Worm (Caenorhabditis elegans) whole organism, young adult: Measurements from ENCODE around the gene K02E7.11.
A peak's percentile ranks its signal among the peaks of the same experiment; 100 is the strongest.
"Not testable (repeated sequence)": the region's sequence is repeated elsewhere in the genome, so short reads cannot be mapped to it uniquely, and the experiment has no call there.

Source experiments
- B0019.2 ChIP-seq: fragments of 200-800 bp; sonication (Bioruptor generic); conservative IDR thresholded peaks from 2 replicates; pipeline ENCODE4 v1.3.6; 2022; ENCODE audit warnings: missing genetic modification reagents, missing genetic modification characterization, missing compliant biosample characterization
- B0336.3 ChIP-seq: fragments of 200-800 bp; sonication (Bioruptor generic); IDR thresholded peaks from 2 replicates; pipeline ENCODE4 v1.3.6; 2022; ENCODE audit warnings: missing genetic modification characterization, missing compliant biosample characterization
- C06A6.2 ChIP-seq: fragments of 200-800 bp; sonication (Bioruptor generic); conservative IDR thresholded peaks from 2 replicates; pipeline ENCODE4 v1.3.6; 2022; ENCODE audit warnings: missing genetic modification characterization, missing compliant biosample characterization
- F23B12.7 ChIP-seq: sonication (generic microtip); optimal IDR thresholded peaks from 2 replicates; lab custom pipeline; 2017; ENCODE audit warnings: missing genetic modification characterization, mild to moderate bottlenecking, missing compliant biosample characterization, antibody characterized with exemption, moderate library complexity; ENCODE audit not compliant: insufficient read depth
- F37B4.10 ChIP-seq: fragments of 200-800 bp; sonication (Bioruptor generic); IDR thresholded peaks from 2 replicates; pipeline ENCODE4 v1.3.6; 2022; ENCODE audit warnings: missing genetic modification characterization, missing compliant biosample characterization
- K12H6.12 ChIP-seq: fragments of 200-800 bp; sonication (Bioruptor generic); optimal IDR thresholded peaks from 2 replicates; lab custom pipeline; 2018; ENCODE audit warnings: mild to moderate bottlenecking, missing genetic modification characterization, missing compliant biosample characterization
- Y53F4B.3 ChIP-seq: fragments of 200-800 bp; sonication (Bioruptor generic); IDR thresholded peaks from 2 replicates; pipeline ENCODE4 v1.3.6; 2022; ENCODE audit warnings: missing genetic modification reagents, missing genetic modification characterization, missing compliant biosample characterization
- Y56A3A.18 ChIP-seq: fragments of 200-800 bp; sonication (Bioruptor generic); IDR thresholded peaks from 2 replicates; pipeline ENCODE4 v1.3.6; 2022; ENCODE audit warnings: missing genetic modification reagents, missing genetic modification characterization, missing compliant biosample characterization
- ama-1 ChIP-seq, 3 experiments: fragments of 150-350 bp in 1 of 3; sonication (generic microtip) in 2 of 3; optimal IDR thresholded peaks; 2 replicates each; lab custom pipeline; 2014 to 2018; ENCODE audit warnings: missing biosample characterization in 2 of 3, missing genetic modification characterization in 2 of 3, missing genetic modification reagents in 2 of 3
- athp-1 ChIP-seq: sonication (generic microtip); optimal IDR thresholded peaks from 2 replicates; lab custom pipeline; 2017; ENCODE audit warnings: mild to moderate bottlenecking, missing genetic modification characterization, missing compliant biosample characterization
- attf-3 ChIP-seq: fragments of 200-800 bp; sonication (Bioruptor generic); conservative IDR thresholded peaks from 2 replicates; pipeline ENCODE4 v1.3.6; 2022; ENCODE audit warnings: missing genetic modification reagents, missing genetic modification characterization, missing compliant biosample characterization
- bed-1 ChIP-seq: fragments of 200-800 bp; sonication (Bioruptor generic); IDR thresholded peaks from 2 replicates; pipeline ENCODE4 v1.3.6; 2022; ENCODE audit warnings: missing genetic modification reagents, missing genetic modification characterization, missing compliant biosample characterization
- ceh-40 ChIP-seq: fragments of 200-800 bp; sonication (Bioruptor generic); IDR thresholded peaks from 2 replicates; pipeline ENCODE4 v1.3.6; 2022; ENCODE audit warnings: missing genetic modification characterization, missing compliant biosample characterization
- ekl-4 ChIP-seq: fragments of 200-800 bp; sonication (Bioruptor generic); IDR thresholded peaks from 2 replicates; pipeline ENCODE4 v1.3.6; 2022; ENCODE audit warnings: missing genetic modification reagents, missing genetic modification characterization, missing compliant biosample characterization
- fkh-3 ChIP-seq: sonication (generic microtip); optimal IDR thresholded peaks from 2 replicates; lab custom pipeline; 2016; ENCODE audit warnings: mild to moderate bottlenecking, missing genetic modification characterization, missing compliant biosample characterization
- gei-17 ChIP-seq: fragments of 200-800 bp; sonication (Bioruptor generic); optimal IDR thresholded peaks from 2 replicates; lab custom pipeline; 2018; ENCODE audit warnings: mild to moderate bottlenecking, missing genetic modification characterization, missing compliant biosample characterization
- hrde-1 ChIP-seq: sonication (generic microtip); optimal IDR thresholded peaks from 2 replicates; lab custom pipeline; 2016; ENCODE audit warnings: missing genetic modification characterization, mild to moderate bottlenecking, missing compliant biosample characterization, moderate library complexity, missing genotype, missing genetic modification reagents, borderline replicate concordance
- lin-35 ChIP-seq, 3 experiments: fragments of 150-350 bp in 2 of 3; sonication (generic microtip) in 1 of 3; optimal IDR thresholded peaks; 2 replicates each; lab custom pipeline; 2014 to 2018; ENCODE audit warnings: missing biosample characterization in 3 of 3, missing genetic modification characterization in 3 of 3, missing genetic modification reagents in 3 of 3
- madf-10 ChIP-seq: sonication (generic microtip); optimal IDR thresholded peaks from 2 replicates; lab custom pipeline; 2016; ENCODE audit warnings: mild to moderate bottlenecking, missing genetic modification characterization, missing compliant biosample characterization
- nhr-80 ChIP-seq: sonication (generic microtip); optimal IDR thresholded peaks from 2 replicates; lab custom pipeline; 2016; ENCODE audit warnings: missing genetic modification characterization, missing compliant biosample characterization
- nhr-90 ChIP-seq: sonication (generic microtip); optimal IDR thresholded peaks from 2 replicates; lab custom pipeline; 2016; ENCODE audit warnings: missing genotype, mild to moderate bottlenecking, missing genetic modification characterization, missing compliant biosample characterization
- pha-4 ChIP-seq: fragments of 150-350 bp; sonication (generic microtip); optimal IDR thresholded peaks from 2 replicates; lab custom pipeline; 2014; ENCODE audit warnings: missing biosample characterization, missing genetic modification reagents, missing genetic modification characterization
- rcor-1 ChIP-seq: fragments of 200-800 bp; sonication (Bioruptor generic); IDR thresholded peaks from 2 replicates; pipeline ENCODE4 v1.3.6; 2022; ENCODE audit warnings: missing genetic modification reagents, missing genetic modification characterization, missing compliant biosample characterization
- rec-8 ChIP-seq, 2 experiments: sonication (generic microtip); optimal IDR thresholded peaks; 2 replicates each; lab custom pipeline; 2016; ENCODE audit warnings: mild to moderate bottlenecking in 2 of 2, missing genetic modification characterization in 2 of 2, missing genetic modification reagents in 2 of 2, missing genotype in 2 of 2, missing biosample characterization in 1 of 2, missing compliant biosample characterization in 1 of 2, moderate library complexity in 1 of 2
- snpc-1.1 ChIP-seq: sonication (generic microtip); optimal IDR thresholded peaks from 2 replicates; lab custom pipeline; 2017; ENCODE audit warnings: missing genetic modification characterization, mild to moderate bottlenecking, missing compliant biosample characterization, antibody characterized with exemption, moderate library complexity, missing genotype, missing genetic modification reagents; ENCODE audit not compliant: insufficient read depth
- snpc-4 ChIP-seq, 5 experiments: fragments of 150-350 bp in 1 of 5; sonication (generic microtip) in 4 of 5; optimal IDR thresholded peaks; 2 replicates each; lab custom pipeline; 2014 to 2018; ENCODE audit warnings: missing genetic modification characterization in 5 of 5, missing biosample characterization in 3 of 5, antibody characterized with exemption in 2 of 5, mild to moderate bottlenecking in 2 of 5, missing compliant biosample characterization in 2 of 5, missing genotype in 2 of 5, moderate library complexity in 2 of 5, missing genetic modification reagents in 1 of 5
- somi-1 ChIP-seq: fragments of 200-800 bp; sonication (Bioruptor generic); optimal IDR thresholded peaks from 2 replicates; lab custom pipeline; 2018; ENCODE audit warnings: mild to moderate bottlenecking, missing genetic modification characterization, missing compliant biosample characterization
- tlf-1 ChIP-seq: fragments of 200-800 bp; sonication (Bioruptor generic); optimal IDR thresholded peaks from 2 replicates; lab custom pipeline; 2018; ENCODE audit warnings: mild to moderate bottlenecking, missing genetic modification characterization, missing compliant biosample characterization
- xnd-1 ChIP-seq: sonication (generic microtip); optimal IDR thresholded peaks from 2 replicates; lab custom pipeline; 2016; ENCODE audit warnings: missing genotype, missing genetic modification reagents, missing genetic modification characterization, missing compliant biosample characterization
- zfh-2 ChIP-seq: fragments of 200-800 bp; sonication (Bioruptor generic); conservative IDR thresholded peaks from 2 replicates; pipeline ENCODE4 v1.3.6; 2022; ENCODE audit warnings: missing genetic modification reagents, missing genetic modification characterization, missing compliant biosample characterization
- ztf-22 ChIP-seq: fragments of 200-800 bp; sonication (Bioruptor generic); optimal IDR thresholded peaks from 2 replicates; lab custom pipeline; 2018; ENCODE audit warnings: mild to moderate bottlenecking, missing genetic modification characterization, moderate library complexity, missing compliant biosample characterization

The K02E7.11 gene

DNA sequence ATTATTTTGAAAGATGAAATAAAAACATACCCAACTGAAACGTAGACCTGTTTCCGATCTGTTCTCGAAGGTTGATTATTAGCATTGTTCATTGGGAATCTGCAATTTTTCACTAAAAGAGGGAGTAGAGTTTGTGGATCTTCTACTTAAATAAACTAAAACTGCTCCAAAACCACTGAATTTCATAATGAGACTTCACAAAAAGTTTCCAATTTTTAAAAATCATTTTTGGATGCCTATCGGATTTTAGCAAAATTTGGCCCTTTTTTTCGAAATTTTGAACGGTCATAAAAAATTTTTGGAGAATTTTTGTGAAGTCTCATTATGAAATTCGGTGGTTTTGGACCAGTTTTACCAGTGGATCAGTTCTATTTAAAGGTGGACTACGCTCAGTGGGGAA lies 8.4 kb downstream of the K02E7.11 start, which contains the start of gene K02E7.10:
K02E7.10 (minus strand) TSS at position 101 of the 400 bp plus-strand sequence.
- TF ChIP-seq xnd-1 (tag; lab: Kevin White, UChicago) = no peak
- TF ChIP-seq pha-4 (tag; lab: Kevin White, UChicago) = no peak
- no peak for TF ChIP-seq madf-10 (tag; lab: Kevin White, UChicago)
- TF ChIP-seq Y53F4B.3 (GFP tag; lab: Robert Waterston, UW) = no peak
- TF ChIP-seq Y56A3A.18 (GFP tag; lab: Robert Waterston, UW) = no peak
- no peak for TF ChIP-seq bed-1 (GFP tag; lab: Robert Waterston, UW)
- TF ChIP-seq B0336.3 = no peak
- TF ChIP-seq hrde-1 (tag; lab: Kevin White, UChicago) = no peak
- no peak for TF ChIP-seq K12H6.12
- TF ChIP-seq F37B4.10 = no peak
- TF ChIP-seq, all 124 proteins: peak for 0

- TF ChIP-seq zfh-2 (GFP tag; lab: Robert Waterston, UW) = no peak
- TF ChIP-seq nhr-80 (tag; lab: Kevin White, UChicago) = peak; percentile 54
- TF ChIP-seq ceh-40 = no peak
- TF ChIP-seq, all 124 proteins: peak for 1
Measured at ce11 chrII:1063926-1064325, 11.4 kb downstream of the K02E7.11 start.

ce11 chrII:1060702-1061101 lies 14.6 kb downstream of the K02E7.11 start, which contains the start of gene btb-10:
Gene btb-10 (minus strand): TSS chrII:1060802.
- not testable (repeated sequence) for TF ChIP-seq athp-1 (tag; lab: Kevin White, UChicago); lin-35 (GFP tag; optimal IDR thresholded peaks at IDR 0.05; lab: Kevin White, UChicago); ztf-22 (GFP tag; lab: Kevin White, UChicago)

DNA sequence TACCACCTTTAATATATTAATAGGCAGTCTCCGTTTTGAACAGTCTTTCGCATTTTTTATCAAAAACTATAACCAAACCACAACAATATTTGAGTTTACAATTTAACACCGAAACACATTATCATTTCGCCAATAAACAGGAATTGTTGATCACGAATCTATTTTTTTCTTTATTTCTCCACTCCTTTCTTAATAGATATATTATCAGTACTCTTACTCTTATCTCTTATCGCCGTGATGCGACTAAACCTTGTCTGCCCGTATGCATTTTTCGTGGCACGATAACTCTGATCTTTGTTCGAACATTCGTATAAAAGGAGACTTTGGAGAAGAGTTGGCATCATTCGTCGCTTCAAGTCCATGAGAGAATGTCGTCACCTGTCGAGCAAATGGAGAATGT lies 18.5 kb downstream of the K02E7.11 start:
- TF ChIP-seq ekl-4 (0 out of 2 replicates have a peak, but pooled peaks have one; percentile 14), fkh-3 (no peak), B0019.2 (no peak), rcor-1 (GFP tag; lab: Robert Waterston, UW) (no peak), tlf-1 (no peak), F23B12.7 (no peak), B0336.3 (no peak), ama-1 (optimal IDR thresholded peaks at IDR 0.05; lab: Kevin White, UChicago) (no peak), ama-1 (GFP tag; optimal IDR thresholded peaks at IDR 0.05; lab: Kevin White, UChicago) (no peak), nhr-80 (tag; lab: Kevin White, UChicago) (peak; percentile 74), attf-3 (GFP tag; lab: Robert Waterston, UW) (no peak)

DNA sequence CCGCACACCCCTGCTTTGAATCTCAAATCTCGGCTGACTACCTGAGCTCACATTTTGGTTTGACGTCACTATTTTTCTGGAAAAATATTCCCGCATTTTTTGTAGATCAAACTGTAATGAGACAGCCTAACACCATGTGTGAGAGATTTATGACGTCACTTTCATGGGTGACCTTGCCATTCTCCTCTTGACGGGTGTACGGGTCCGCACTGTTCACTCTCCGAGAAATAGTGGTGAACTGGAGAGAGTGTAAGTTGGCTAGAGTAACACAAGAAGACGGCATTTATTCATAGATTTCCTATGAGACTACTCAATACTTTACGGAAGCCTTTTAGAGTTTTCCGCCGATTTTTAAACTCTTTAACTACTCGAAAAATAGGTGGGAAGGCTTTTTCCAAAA lies 20.6 kb downstream of the K02E7.11 start, which contains the start of gene K02E7.7:
K02E7.7 (plus strand) TSS at position 301 of the 400 bp plus-strand sequence.
- TF ChIP-seq rec-8 (tag; optimal IDR thresholded peaks at IDR 0.05; lab: Kevin White, UChicago); B0336.3; somi-1: not testable (repeated sequence)

ce11 chrII:1049849-1050248 lies 25.5 kb downstream of the K02E7.11 start, which contains the start of gene fbxb-40:
Gene fbxb-40 (minus strand): TSS chrII:1049949.
- TF ChIP-seq gei-17 (GFP tag; lab: Kevin White, UChicago) = no peak
- TF ChIP-seq zfh-2 (GFP tag; lab: Robert Waterston, UW) = 0 out of 2 replicates have a peak, but pooled peaks have one; percentile 11

ce11 chrII:1046937-1047336 lies 28.4 kb downstream of the K02E7.11 start:
- peak; percentile 34 for TF ChIP-seq snpc-4 (GFP tag; optimal IDR thresholded peaks at IDR 0.05; lab: Kevin White, UChicago)
- peak in 2 of 4 experiments; percentile 83 to 91 for TF ChIP-seq snpc-4 (tag; optimal IDR thresholded peaks at IDR 0.05; lab: Kevin White, UChicago)
- no peak for TF ChIP-seq nhr-90 (tag; lab: Kevin White, UChicago)
- TF ChIP-seq ztf-22 (GFP tag; lab: Kevin White, UChicago) = no peak
- TF ChIP-seq C06A6.2 = no peak
- TF ChIP-seq snpc-1.1 (tag; lab: Kevin White, UChicago) = peak; percentile 80
- TF ChIP-seq, all 124 proteins: peak for 2
